Fruit fly (Drosophila melanogaster) whole organism, wandering third instar larva: Measurements from ENCODE around the gene CG42750.

Experiments
- Abd-B ChIP-seq: fragments of >200 bp; optimal IDR thresholded peaks from 2 replicates; lab custom pipeline; 2017; ENCODE audit warnings: missing biosample characterization, missing genetic modification characterization
- CG32264 ChIP-seq: fragments of 200-800 bp; sonication (Bioruptor generic); optimal IDR thresholded peaks from 2 replicates; lab custom pipeline; 2016; ENCODE audit warnings: missing biosample characterization, missing genetic modification characterization
- CG9705 ChIP-seq: fragments of 200-800 bp; sonication (Bioruptor generic); optimal IDR thresholded peaks from 2 replicates; lab custom pipeline; 2018; ENCODE audit warnings: missing biosample characterization, mild to moderate bottlenecking, missing genetic modification characterization
- CrebA ChIP-seq: fragments of 200-800 bp; sonication (Bioruptor generic); optimal IDR thresholded peaks from 2 replicates; lab custom pipeline; 2016; ENCODE audit warnings: missing biosample characterization, mild to moderate bottlenecking, missing genetic modification characterization, borderline replicate concordance
- Dfd ChIP-seq: fragments of >200 bp; optimal IDR thresholded peaks from 2 replicates; lab custom pipeline; 2017; ENCODE audit warnings: missing biosample characterization, missing genetic modification characterization
- Dif ChIP-seq: fragments of 200-275, 200-300 bp; sonication (Bioruptor generic); optimal IDR thresholded peaks from 2 replicates; lab custom pipeline; 2018; ENCODE audit warnings: missing biosample characterization, missing genetic modification characterization; ENCODE audit not compliant: partially characterized antibody
- GATAd ChIP-seq: sonication (Bioruptor generic); optimal IDR thresholded peaks from 2 replicates; lab custom pipeline; 2016; ENCODE audit warnings: missing biosample characterization, missing genetic modification characterization
- HLH106 ChIP-seq: fragments of 200-800 bp; optimal IDR thresholded peaks from 3 replicates; lab custom pipeline; 2019; ENCODE audit warnings: missing biosample characterization, mild to moderate bottlenecking, missing genetic modification characterization, moderate library complexity
- Hnf4 ChIP-seq: fragments of 200-800 bp; sonication (Bioruptor generic); optimal IDR thresholded peaks from 2 replicates; lab custom pipeline; 2016; ENCODE audit warnings: missing biosample characterization, mild to moderate bottlenecking, missing genetic modification characterization
- Hr78 ChIP-seq: fragments of >200 bp; optimal IDR thresholded peaks from 2 replicates; lab custom pipeline; 2017; ENCODE audit warnings: missing biosample characterization, missing genetic modification characterization
- Hr83 ChIP-seq: fragments of 200-300 bp; sonication (Bioruptor generic); optimal IDR thresholded peaks from 2 replicates; lab custom pipeline; 2016; ENCODE audit warnings: missing biosample characterization, mild to moderate bottlenecking, missing genetic modification characterization, moderate library complexity; ENCODE audit not compliant: poor library complexity, severe bottlenecking
- Jra ChIP-seq: sonication (Bioruptor generic); optimal IDR thresholded peaks from 2 replicates; lab custom pipeline; 2016; ENCODE audit warnings: missing biosample characterization, missing genetic modification characterization
- Mio ChIP-seq: sonication (Bioruptor generic); optimal IDR thresholded peaks from 2 replicates; lab custom pipeline; 2016; ENCODE audit warnings: missing biosample characterization, missing genetic modification characterization
- Myc ChIP-seq: fragments of >200 bp; optimal IDR thresholded peaks from 2 replicates; lab custom pipeline; 2017
- N ChIP-seq: fragments of >200 bp; optimal IDR thresholded peaks from 2 replicates; lab custom pipeline; 2018; ENCODE audit warnings: missing biosample characterization, missing external identifiers, missing genetic modification characterization
- OdsH ChIP-seq: fragments of 200-800 bp; sonication (Bioruptor generic); optimal IDR thresholded peaks from 2 replicates; lab custom pipeline; 2016; ENCODE audit warnings: missing biosample characterization, mild to moderate bottlenecking, missing genetic modification characterization
- Rel ChIP-seq, 2 experiments: fragments of 200-800 bp; sonication (Bioruptor generic) in 1 of 2; optimal IDR thresholded peaks; 2 replicates in 1 of 2; 3 replicates in 1 of 2; lab custom pipeline; 2016 to 2019; ENCODE audit warnings: mild to moderate bottlenecking in 2 of 2, missing biosample characterization in 2 of 2, missing genetic modification characterization in 2 of 2, moderate library complexity in 1 of 2
- Sp1 ChIP-seq: fragments of 200-800 bp; sonication (Bioruptor generic); optimal IDR thresholded peaks from 3 replicates; lab custom pipeline; 2019; ENCODE audit warnings: missing biosample characterization, mild to moderate bottlenecking, missing genetic modification characterization, moderate library complexity
- Vsx2 ChIP-seq: fragments of 200-300, 225-300 bp; sonication (Bioruptor generic); optimal IDR thresholded peaks from 2 replicates; lab custom pipeline; 2018; ENCODE audit warnings: missing biosample characterization, missing genetic modification characterization; ENCODE audit not compliant: partially characterized antibody
- br ChIP-seq: fragments of 200-800 bp; sonication (Bioruptor generic); optimal IDR thresholded peaks from 2 replicates; lab custom pipeline; 2016; ENCODE audit warnings: missing biosample characterization, missing genetic modification characterization
- brk ChIP-seq: fragments of 200-800 bp; sonication (Bioruptor generic); optimal IDR thresholded peaks from 2 replicates; lab custom pipeline; 2016; ENCODE audit warnings: missing biosample characterization, mild to moderate bottlenecking, missing genetic modification characterization
- dl ChIP-seq, 2 experiments: fragments of 175-275, 200-275 bp in 1 of 2; fragments of 200-275 bp in 1 of 2; sonication (Bioruptor generic); optimal IDR thresholded peaks; lab custom pipeline; 2018; ENCODE audit warnings: mild to moderate bottlenecking in 2 of 2, missing biosample characterization in 2 of 2, missing genetic modification characterization in 2 of 2, moderate library complexity in 2 of 2; ENCODE audit not compliant: partially characterized antibody in 2 of 2, insufficient read depth in 1 of 2
- dmrt93B ChIP-seq: fragments of 200-800 bp; sonication (Bioruptor generic); optimal IDR thresholded peaks from 2 replicates; lab custom pipeline; 2018; ENCODE audit warnings: missing biosample characterization, mild to moderate bottlenecking, missing genetic modification characterization
- dsf ChIP-seq: sonication (Bioruptor generic); optimal IDR thresholded peaks from 2 replicates; lab custom pipeline; 2016; ENCODE audit warnings: missing biosample characterization, missing genetic modification characterization, borderline replicate concordance
- ey ChIP-seq: fragments of 200-800 bp; sonication (Bioruptor generic); optimal IDR thresholded peaks from 2 replicates; lab custom pipeline; 2016; ENCODE audit warnings: missing biosample characterization, missing genetic modification characterization
- foxo ChIP-seq, 2 experiments: fragments of 200-800 bp; sonication (Bioruptor generic); optimal IDR thresholded peaks; 2 replicates in 1 of 2; 3 replicates in 1 of 2; lab custom pipeline; 2016 to 2017; ENCODE audit warnings: missing biosample characterization in 2 of 2, missing genetic modification characterization in 2 of 2
- fru ChIP-seq: fragments of 200-800 bp; sonication (Bioruptor generic); optimal IDR thresholded peaks from 3 replicates; lab custom pipeline; 2016; ENCODE audit warnings: missing biosample characterization, mild to moderate bottlenecking, missing genetic modification characterization
- h ChIP-seq: fragments of 200-800 bp; sonication (Bioruptor generic); optimal IDR thresholded peaks from 3 replicates; lab custom pipeline; 2016; ENCODE audit warnings: missing biosample characterization, mild to moderate bottlenecking, missing genetic modification characterization
- jim ChIP-seq: fragments of 175-275, 200-325 bp; sonication (Bioruptor generic); optimal IDR thresholded peaks from 2 replicates; lab custom pipeline; 2016; ENCODE audit warnings: missing biosample characterization, mild to moderate bottlenecking, missing genetic modification characterization
- lola ChIP-seq: fragments of >200 bp; optimal IDR thresholded peaks from 2 replicates; lab custom pipeline; 2017; ENCODE audit warnings: missing biosample characterization, missing genetic modification characterization
- pan ChIP-seq: fragments of >200 bp; optimal IDR thresholded peaks from 2 replicates; lab custom pipeline; 2017
- psq ChIP-seq: fragments of 200-800 bp; sonication (Bioruptor generic); optimal IDR thresholded peaks from 3 replicates; lab custom pipeline; 2017; ENCODE audit warnings: missing biosample characterization, mild to moderate bottlenecking, missing genetic modification characterization, moderate library complexity
- rgr ChIP-seq: fragments of 200-800 bp; sonication (Bioruptor generic); optimal IDR thresholded peaks from 3 replicates; lab custom pipeline; 2016; ENCODE audit warnings: missing biosample characterization, mild to moderate bottlenecking, missing genetic modification characterization
- sage ChIP-seq: fragments of 200-800 bp; sonication (Bioruptor generic); optimal IDR thresholded peaks from 2 replicates; lab custom pipeline; 2016; ENCODE audit warnings: missing biosample characterization, mild to moderate bottlenecking, missing genetic modification characterization
- sv ChIP-seq: fragments of 200-800 bp; sonication (Bioruptor generic); optimal IDR thresholded peaks from 3 replicates; lab custom pipeline; 2016; ENCODE audit warnings: missing biosample characterization, missing genetic modification characterization
- tai ChIP-seq: sonication (Bioruptor generic); optimal IDR thresholded peaks from 2 replicates; lab custom pipeline; 2016; ENCODE audit warnings: missing biosample characterization, missing genetic modification characterization
- usp ChIP-seq: fragments of >200 bp; optimal IDR thresholded peaks from 2 replicates; lab custom pipeline; 2017; ENCODE audit warnings: missing biosample characterization, missing genetic modification characterization
- woc ChIP-seq: sonication (Bioruptor generic); optimal IDR thresholded peaks from 2 replicates; lab custom pipeline; 2016; ENCODE audit warnings: missing biosample characterization, mild to moderate bottlenecking, missing genetic modification characterization

The CG42750 gene

DNA sequence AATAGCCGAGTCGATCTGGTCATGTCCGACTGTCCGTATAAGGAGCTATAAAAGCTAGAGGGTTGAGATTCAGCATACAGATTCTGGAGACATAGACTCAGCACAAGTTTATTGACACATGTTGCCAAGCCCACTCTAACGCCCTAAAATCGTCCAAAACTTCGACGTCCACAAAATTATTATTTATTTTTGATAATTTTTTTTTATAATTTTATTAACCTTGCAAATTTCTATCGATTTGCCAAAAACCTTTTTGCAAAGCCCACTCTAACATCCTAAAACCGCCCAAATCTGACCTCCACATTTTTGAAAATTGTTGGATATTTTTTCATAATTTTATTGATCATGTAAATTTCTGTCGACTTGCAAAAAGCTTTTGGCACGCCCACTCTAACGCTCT is 116.4 kb downstream of the CG42750 start, which contains the start of gene JMJD4:
Gene JMJD4, minus strand, starts transcription at position 101 of the 400 bp plus-strand sequence.
- TF ChIP-seq sv (no peak), br (GFP tag; lab: Kevin White, UChicago) (no peak), Jra (no peak), sage (GFP tag; lab: Kevin White, UChicago) (no peak), Dfd (GFP tag; lab: Kevin White, UChicago) (peak; percentile 11), Vsx2 (GFP tag; lab: Kevin White, UChicago) (no peak)

dm6 chr2L:18158622-18159043 is 116.9 kb downstream of the CG42750 start:
- TF ChIP-seq Myc (lab: Kevin White, UChicago) (peak; percentile 77), pan (no peak)

DNA sequence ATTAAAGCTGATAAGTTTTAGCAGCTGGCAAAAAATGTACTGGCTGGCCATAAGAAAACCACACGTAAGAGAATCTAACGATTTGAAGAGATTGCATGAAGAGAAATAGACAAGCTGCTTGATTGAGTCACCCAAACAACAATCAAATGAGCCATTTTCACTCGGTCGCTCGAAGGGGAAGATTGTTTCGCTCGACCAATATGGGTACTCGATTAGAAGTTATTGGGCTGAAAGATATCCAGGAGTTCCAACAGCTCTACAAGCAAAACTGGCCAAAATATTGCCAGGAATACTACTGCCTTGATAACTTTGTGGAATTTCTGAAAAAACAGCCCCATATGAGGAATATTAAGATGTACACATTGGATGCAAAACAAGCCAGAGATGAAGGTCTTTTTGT is 119.7 kb downstream of the CG42750 start, which contains the start of gene CG5783:
Gene CG5783, plus strand, starts transcription at position 167 of the 400 bp plus-strand sequence.
- TF ChIP-seq fru (GFP tag; lab: Kevin White, UChicago) = no peak
- no peak for TF ChIP-seq CrebA (GFP tag; lab: Kevin White, UChicago)

dm6 chr2L:18154551-18154950 is 121.0 kb downstream of the CG42750 start, which contains the start of gene CG15155:
Gene CG15155 (plus strand): TSS chr2L:18154851.
- TF ChIP-seq Hr78 (GFP tag; lab: Kevin White, UChicago) = no peak

- TF ChIP-seq pan (no peak), Jra (no peak), Abd-B (GFP tag; lab: Kevin White, UChicago) (no peak), dsf (GFP tag; lab: Kevin White, UChicago) (no peak), Vsx2 (GFP tag; lab: Kevin White, UChicago) (no peak), dmrt93B (no peak), sage (GFP tag; lab: Kevin White, UChicago) (peak; percentile 17), jim (GFP tag; lab: Kevin White, UChicago) (no peak), br (GFP tag; lab: Kevin White, UChicago) (no peak), Rel (GFP tag; optimal IDR thresholded peaks at IDR 0.05; lab: Kevin White, UChicago) (no peak), Rel (tag; optimal IDR thresholded peaks at IDR 0.05; lab: Kevin White, UChicago) (peak; percentile 31), sv (no peak), ey (no peak), rgr (GFP tag; lab: Kevin White, UChicago) (peak; percentile 60), CG32264 (GFP tag; lab: Kevin White, UChicago) (no peak), Hnf4 (GFP tag; lab: Kevin White, UChicago) (no peak), N (no peak), lola (GFP tag; lab: Kevin White, UChicago) (no peak), psq (GFP tag; lab: Kevin White, UChicago) (peak; percentile 0), CrebA (GFP tag; lab: Kevin White, UChicago) (no peak), HLH106 (tag; lab: Kevin White, UChicago) (peak; percentile 28), Sp1 (GFP tag; lab: Kevin White, UChicago) (no peak), CG9705 (GFP tag; lab: Kevin White, UChicago) (no peak), usp (no peak), Dif (GFP tag; lab: Kevin White, UChicago) (no peak), h (GFP tag; lab: Kevin White, UChicago) (no peak), dl (GFP tag; optimal IDR thresholded peaks at IDR 0.05; lab: Kevin White, UChicago; ENCODE audit: insufficient read depth in 1 of 2, partially characterized antibody in 2 of 2) (no peak), foxo (GFP tag; optimal IDR thresholded peaks at IDR 0.05; lab: Kevin White, UChicago) (peak in 1 of 2 experiments; percentile 54), woc (GFP tag; lab: Kevin White, UChicago) (peak; percentile 5), fru (GFP tag; lab: Kevin White, UChicago) (peak; percentile 34), Mio (no peak), Hr83 (GFP tag; lab: Kevin White, UChicago) (no peak), Hr78 (GFP tag; lab: Kevin White, UChicago) (no peak), Dfd (GFP tag; lab: Kevin White, UChicago) (no peak), tai (GFP tag; lab: Kevin White, UChicago) (no peak), Myc (lab: Kevin White, UChicago) (no peak), brk (peak; percentile 58), OdsH (GFP tag; lab: Kevin White, UChicago) (peak; percentile 45), GATAd (no peak)
These were observed 122.5 kb downstream of the CG42750 start, which contains the start of gene CG17681 for dm6 chr2L:18153068-18153467. Gene CG17681 (plus strand): TSS chr2L:18153123.
